Worm (Caenorhabditis elegans): ENCODE measurements around the gene W02H5.8.

Gene W02H5.8

DNA sequence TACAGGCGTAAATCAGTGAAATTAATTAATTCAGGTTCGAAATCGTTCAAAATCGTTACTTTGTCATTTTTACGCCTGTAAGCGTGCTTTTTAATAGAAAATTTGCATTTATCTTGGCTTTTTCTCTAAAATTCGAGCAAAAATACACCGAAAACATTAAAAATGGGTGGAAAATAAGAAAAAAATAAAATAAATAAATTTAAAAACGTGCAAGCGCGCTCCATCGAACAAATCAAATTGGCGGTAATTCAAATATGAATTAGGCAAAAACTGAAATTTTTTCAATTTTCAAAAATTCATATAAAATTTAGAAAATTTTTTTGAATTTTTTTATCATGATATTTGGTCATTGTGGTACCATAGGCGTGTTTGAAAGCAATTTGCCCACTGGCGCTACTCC is 39.2 kb upstream of the W02H5.8 start:
- TF ChIP-seq lin-38 (GFP tag; IDR thresholded peaks at IDR 0.05), result peak; percentile 60

DNA sequence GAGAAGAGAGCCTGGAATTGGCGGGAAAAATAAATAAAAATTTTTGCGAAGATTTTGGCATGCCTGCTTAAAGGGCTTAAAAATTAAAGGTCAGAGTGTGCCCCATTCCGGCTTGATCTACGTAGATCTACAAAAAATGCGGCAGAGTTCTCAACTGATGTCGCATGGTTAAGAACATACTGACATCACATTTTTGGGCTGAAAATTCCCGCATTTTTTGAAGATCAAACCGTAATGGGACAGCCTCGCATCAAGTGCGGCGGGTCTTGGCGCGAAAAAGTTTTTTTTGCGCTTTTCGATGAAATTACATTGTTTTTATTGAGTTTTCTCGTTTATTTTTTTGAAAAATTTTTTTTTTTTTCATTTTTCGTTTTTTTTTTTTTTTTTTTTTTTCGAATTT is 38.5 kb upstream of the W02H5.8 start:
- no peak for TF ChIP-seq set-16 (GFP tag; IDR thresholded peaks at IDR 0.05)
- TF ChIP-seq F10B5.3 (tag; optimal IDR thresholded peaks at IDR 0.05), result no peak
- no peak for TF ChIP-seq hlh-30 (tag; optimal IDR thresholded peaks at IDR 0.05; ENCODE audit: insufficient read depth)
- TF ChIP-seq dmd-9 (GFP tag; IDR thresholded peaks at IDR 0.05), result no peak
- no peak for TF ChIP-seq lin-13 (GFP tag; optimal IDR thresholded peaks at IDR 0.05)
- TF ChIP-seq mxl-3 (GFP tag; optimal IDR thresholded peaks at IDR 0.05), result no peak
- no peak for TF ChIP-seq sdz-12 (GFP tag; optimal IDR thresholded peaks at IDR 0.05)
- no peak for TF ChIP-seq nhr-48 (tag; optimal IDR thresholded peaks at IDR 0.05)
- TF ChIP-seq daf-12 (tag; optimal IDR thresholded peaks at IDR 0.05), result no peak
- no peak for TF ChIP-seq F49E8.2 (tag; optimal IDR thresholded peaks at IDR 0.05; ENCODE audit: borderline replicate concordance)
- TF ChIP-seq F44E2.7 (GFP tag; IDR thresholded peaks at IDR 0.05), result no peak
- TF ChIP-seq cey-2 (tag; optimal IDR thresholded peaks at IDR 0.05; ENCODE audit: borderline replicate concordance, insufficient read depth), result no peak
- no peak for TF ChIP-seq T20F7.1 (GFP tag; optimal IDR thresholded peaks at IDR 0.05)
- no peak for TF ChIP-seq lim-7 (GFP tag; IDR thresholded peaks at IDR 0.05)
- no peak for TF ChIP-seq attf-4 (tag; optimal IDR thresholded peaks at IDR 0.05)
- TF ChIP-seq rbr-2 (tag; optimal IDR thresholded peaks at IDR 0.05), result no peak
- no peak for TF ChIP-seq nhr-10 (tag; optimal IDR thresholded peaks at IDR 0.05)
- no peak for TF ChIP-seq dmd-6 (GFP tag; IDR thresholded peaks at IDR 0.05)

DNA sequence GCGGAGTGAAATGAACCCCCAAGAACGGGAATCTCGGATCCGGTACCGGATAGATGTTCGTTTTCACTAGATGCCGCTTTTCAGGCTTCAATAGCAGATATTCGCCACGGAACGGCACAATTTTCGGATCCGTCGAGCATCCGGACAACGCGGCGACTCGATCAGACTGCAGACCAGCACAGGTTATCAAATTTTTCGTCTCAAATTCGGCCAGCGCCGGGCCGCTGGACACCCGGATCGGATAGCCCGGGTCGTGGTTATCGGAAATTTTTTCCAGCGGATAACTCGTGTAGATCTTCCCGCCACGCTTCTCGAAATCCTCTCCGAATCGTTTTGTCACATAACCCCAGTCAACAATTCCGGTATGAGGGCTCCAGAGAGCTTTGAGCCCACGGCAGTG is 38.0 kb upstream of the W02H5.8 start:
- TF ChIP-seq set-16 (GFP tag; IDR thresholded peaks at IDR 0.05) (peak; percentile 59), Y5F2A.4 (GFP tag; optimal IDR thresholded peaks at IDR 0.05) (no peak)

DNA sequence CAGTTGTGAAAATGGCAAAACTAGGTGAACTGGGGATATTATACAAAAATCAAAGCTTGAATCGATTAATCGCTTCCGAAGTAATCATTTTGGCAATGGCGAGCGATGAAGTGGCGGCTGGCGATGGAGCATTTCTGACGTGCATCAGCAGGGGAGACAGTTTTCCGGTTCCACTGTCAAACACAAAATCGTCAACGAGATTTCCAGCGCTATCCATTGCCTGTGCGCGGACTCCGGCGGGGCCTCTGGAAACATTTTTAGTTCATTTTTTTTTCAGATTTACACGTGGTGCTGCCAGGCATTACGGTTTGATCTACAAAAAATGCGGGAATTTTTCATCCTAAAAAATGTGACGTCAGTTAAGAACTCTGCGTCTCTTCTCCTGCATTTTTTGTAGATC is 36.1 kb upstream of the W02H5.8 start:
- TF ChIP-seq attf-4 (tag; optimal IDR thresholded peaks at IDR 0.05) (no peak), tra-1 (GFP tag; IDR thresholded peaks at IDR 0.05) (peak; percentile 6; the same call in 1 of the 2 replicates), lin-38 (GFP tag; IDR thresholded peaks at IDR 0.05) (no peak), T20F7.1 (GFP tag; optimal IDR thresholded peaks at IDR 0.05) (no peak), zfp-2 (tag; optimal IDR thresholded peaks at IDR 0.05) (no peak)

- TF ChIP-seq madf-9 (GFP tag; conservative IDR thresholded peaks at IDR 0.05) (no peak), aha-1 (tag) (peak; percentile 96)
These were observed 31.8 kb upstream of the W02H5.8 start for ce11 chrV:2684227-2684626.

- TF ChIP-seq nhr-28 (tag; optimal IDR thresholded peaks at IDR 0.05), result peak; percentile 92
- no peak for TF ChIP-seq unc-39 (tag; optimal IDR thresholded peaks at IDR 0.05)
These were observed 31.0 kb upstream of the W02H5.8 start for ce11 chrV:2683497-2683896.

- no peak for TF ChIP-seq lin-15B (tag; optimal IDR thresholded peaks at IDR 0.05)
- peak in 1 of 2 experiments; percentile 94 for TF ChIP-seq unc-62 (GFP tag; optimal IDR thresholded peaks at IDR 0.05 in 1 of 2)
- no peak for TF ChIP-seq unc-62 (tag; optimal IDR thresholded peaks at IDR 0.05)
- peak; percentile 30 for TF ChIP-seq aha-1 (tag)
These were observed 25.2 kb upstream of the W02H5.8 start for ce11 chrV:2677648-2678047.

ce11 chrV:2675692-2676091 is 23.2 kb upstream of the W02H5.8 start:
- no peak for TF ChIP-seq T20F7.1 (GFP tag; optimal IDR thresholded peaks at IDR 0.05)
- TF ChIP-seq lin-39 (tag; optimal IDR thresholded peaks at IDR 0.05), result no peak
- no peak for TF ChIP-seq mes-2 (tag; optimal IDR thresholded peaks at IDR 0.05; ENCODE audit: poor library complexity, severe bottlenecking)
- TF ChIP-seq Y5F2A.4 (GFP tag; optimal IDR thresholded peaks at IDR 0.05), result no peak
- no peak for TF ChIP-seq nhr-76 (tag; optimal IDR thresholded peaks at IDR 0.05)
- no peak for TF ChIP-seq nhr-237 (tag; optimal IDR thresholded peaks at IDR 0.05)
- TF ChIP-seq nhr-28 (tag; optimal IDR thresholded peaks at IDR 0.05), result peak; percentile 37
